Worm (Caenorhabditis elegans) whole organism, late embryonic: ENCODE results near the gene ZC374.2.

Experiments used
- T23F11.4 ChIP-seq: fragments of 200-800 bp; sonication (Bioruptor generic); optimal IDR thresholded peaks from 2 replicates; lab custom pipeline; 2018; ENCODE audit warnings: mild to moderate bottlenecking, missing genetic modification characterization, missing compliant biosample characterization
- ceh-19 ChIP-seq: fragments of 200-800 bp; sonication (Bioruptor generic); optimal IDR thresholded peaks from 2 replicates; lab custom pipeline; 2018; ENCODE audit warnings: mild to moderate bottlenecking, missing genetic modification characterization, missing compliant biosample characterization
- ceh-9 ChIP-seq: sonication (generic microtip); optimal IDR thresholded peaks from 2 replicates; lab custom pipeline; 2016; ENCODE audit warnings: mild to moderate bottlenecking, missing genetic modification characterization, inconsistent platforms, missing compliant biosample characterization
- lin-11 ChIP-seq: fragments of 200-800 bp; sonication (Bioruptor generic); optimal IDR thresholded peaks from 2 replicates; lab custom pipeline; 2018; ENCODE audit warnings: mild to moderate bottlenecking, missing genetic modification characterization, missing compliant biosample characterization
- mec-3 ChIP-seq: sonication (generic microtip); optimal IDR thresholded peaks from 2 replicates; lab custom pipeline; 2016; ENCODE audit warnings: borderline replicate concordance, missing genetic modification characterization, missing compliant biosample characterization
- nhr-11 ChIP-seq: fragments of 150-350 bp; optimal IDR thresholded peaks from 2 replicates; lab custom pipeline; 2014; ENCODE audit warnings: missing biosample characterization, missing genetic modification characterization
- odd-2 ChIP-seq: sonication (generic microtip); optimal IDR thresholded peaks from 2 replicates; lab custom pipeline; 2017; ENCODE audit warnings: antibody characterized with exemption, mild to moderate bottlenecking, missing genetic modification characterization, missing compliant biosample characterization
- pha-2 ChIP-seq: sonication (generic microtip); optimal IDR thresholded peaks from 2 replicates; lab custom pipeline; 2017; ENCODE audit warnings: mild to moderate bottlenecking, missing genetic modification characterization, missing compliant biosample characterization
- pha-4 ChIP-seq: fragments of 150-350 bp; optimal IDR thresholded peaks from 2 replicates; lab custom pipeline; 2018; ENCODE audit warnings: missing biosample characterization, missing genetic modification reagents, missing genetic modification characterization
- tbx-2 ChIP-seq: sonication (generic microtip); optimal IDR thresholded peaks from 2 replicates; lab custom pipeline; 2016; ENCODE audit warnings: missing genetic modification characterization, missing compliant biosample characterization
- ztf-16 ChIP-seq: sonication (generic microtip); optimal IDR thresholded peaks from 2 replicates; lab custom pipeline; 2017; ENCODE audit warnings: missing genetic modification characterization, missing compliant biosample characterization

- TF ChIP-seq pha-4 (tag; lab: Kevin White, UChicago) (no peak), nhr-11 (tag; lab: Kevin White, UChicago) (no peak), pha-2 (tag; lab: Kevin White, UChicago) (no peak), mec-3 (tag; lab: Kevin White, UChicago) (no peak), T23F11.4 (no peak), lin-11 (tag; lab: Kevin White, UChicago) (no peak), ztf-16 (tag; lab: Kevin White, UChicago) (no peak), ceh-19 (GFP tag; lab: Kevin White, UChicago) (no peak), tbx-2 (tag; lab: Kevin White, UChicago) (no peak), odd-2 (tag; lab: Kevin White, UChicago) (no peak), ceh-9 (no peak)
Measured at ce11 chrX:9997344-9997743, 49.9 kb downstream of the ZC374.2 start.
